Worm (Caenorhabditis elegans): ENCODE results near the gene F35D11.3.

DNA sequence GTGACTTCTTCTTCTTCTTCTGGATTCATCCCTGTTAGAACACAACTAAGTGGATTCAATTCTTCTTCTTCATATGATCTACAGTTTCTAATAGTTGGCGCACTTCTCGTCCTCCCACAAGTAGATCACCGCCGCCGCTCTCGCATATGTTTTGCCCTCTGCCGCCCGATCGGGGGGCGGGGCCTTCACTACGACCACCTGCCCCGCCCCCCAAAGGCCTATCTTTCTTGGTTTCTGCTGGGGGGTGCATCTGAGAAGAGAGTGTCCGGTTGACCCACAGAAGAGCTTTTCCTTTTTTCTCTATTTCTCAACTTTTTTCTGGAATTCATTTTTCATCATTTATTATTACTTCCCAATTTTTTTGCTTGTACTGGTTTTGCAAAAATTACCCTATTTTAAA lies 37.1 kb upstream of the F35D11.3 start:
- TF ChIP-seq dmd-4 (tag; optimal IDR thresholded peaks at IDR 0.05; ENCODE audit: borderline replicate concordance) = no peak
- TF ChIP-seq ets-4 (tag; optimal IDR thresholded peaks at IDR 0.05) = no peak
- TF ChIP-seq pha-4 (tag; optimal IDR thresholded peaks at IDR 0.05) = no peak
- no peak for TF ChIP-seq fkh-6 (tag; optimal IDR thresholded peaks at IDR 0.05)
- no peak for TF ChIP-seq ceh-22 (tag; optimal IDR thresholded peaks at IDR 0.05)
- no peak for TF ChIP-seq pqm-1 (tag; optimal IDR thresholded peaks at IDR 0.05)

Measured in whole organism, late embryonic.